Fruit fly (Drosophila melanogaster) whole organism, embryonic: Measurements from ENCODE around the gene CG14740.

Source experiments
- ATbp ChIP-seq: fragments of 200-800 bp; sonication (Bioruptor generic); optimal IDR thresholded peaks from 2 replicates; lab custom pipeline; 2017; ENCODE audit warnings: missing biosample characterization, mild to moderate bottlenecking, missing genetic modification characterization, missing genetic modification reagents
- Abd-B ChIP-seq: fragments of 200-800 bp; sonication (Bioruptor generic); optimal IDR thresholded peaks from 2 replicates; lab custom pipeline; 2018; ENCODE audit warnings: missing biosample characterization, mild to moderate bottlenecking, missing genetic modification characterization, moderate library complexity
- Aef1 ChIP-seq: fragments of 200-800 bp; sonication (Bioruptor generic); IDR thresholded peaks from 3 replicates; pipeline ENCODE4 v1.3.6; 2022; ENCODE audit warnings: missing biosample characterization, missing genetic modification characterization
- Atf6 ChIP-seq: fragments of 200-800 bp; sonication (Bioruptor generic); IDR thresholded peaks from 2 replicates; pipeline ENCODE4 v1.3.6; 2022; ENCODE audit warnings: missing biosample characterization, missing genetic modification characterization
- BEAF-32 ChIP-seq: fragments of 200-800 bp; sonication (Bioruptor generic); optimal IDR thresholded peaks from 3 replicates; lab custom pipeline; 2017; ENCODE audit warnings: missing biosample characterization, missing genetic modification characterization, mild to moderate bottlenecking, moderate library complexity, missing genetic modification reagents
- Blimp-1 ChIP-seq: fragments of 200-800 bp; sonication (Bioruptor generic); optimal IDR thresholded peaks from 3 replicates; lab custom pipeline; 2018; ENCODE audit warnings: missing biosample characterization, missing genetic modification characterization, mild to moderate bottlenecking, moderate library complexity, missing genetic modification reagents
- Bteb2 ChIP-seq: fragments of 200-800 bp; sonication (Bioruptor generic); optimal IDR thresholded peaks from 2 replicates; lab custom pipeline; 2016; ENCODE audit warnings: missing biosample characterization, missing genetic modification characterization
- CG10565 ChIP-seq: fragments of 200-800 bp; sonication (Bioruptor generic); optimal IDR thresholded peaks from 3 replicates; lab custom pipeline; 2016; ENCODE audit warnings: missing biosample characterization, mild to moderate bottlenecking, missing genetic modification characterization
- CG12769 ChIP-seq: fragments of 200-800 bp; sonication (Bioruptor generic); optimal IDR thresholded peaks from 2 replicates; lab custom pipeline; 2019; ENCODE audit warnings: missing biosample characterization, mild to moderate bottlenecking, missing genetic modification characterization, moderate library complexity
- CG1529 ChIP-seq: fragments of 200-800 bp; sonication (Bioruptor generic); optimal IDR thresholded peaks from 3 replicates; lab custom pipeline; 2018; ENCODE audit warnings: missing biosample characterization, missing genetic modification characterization
- CG1603 ChIP-seq: fragments of 200-800 bp; sonication (Bioruptor generic); optimal IDR thresholded peaks from 2 replicates; lab custom pipeline; 2019; ENCODE audit warnings: missing biosample characterization, mild to moderate bottlenecking, missing genetic modification characterization, moderate library complexity
- CG18011 ChIP-seq: fragments of 200-800 bp; sonication (Bioruptor generic); optimal IDR thresholded peaks from 2 replicates; lab custom pipeline; 2017; ENCODE audit warnings: missing biosample characterization, missing genetic modification characterization, mild to moderate bottlenecking, moderate library complexity, missing genotype
- CG30403 ChIP-seq: fragments of 200-800 bp; sonication (Bioruptor generic); optimal IDR thresholded peaks from 3 replicates; lab custom pipeline; 2016; ENCODE audit warnings: missing biosample characterization, missing genetic modification characterization
- CG30431 ChIP-seq: fragments of 200-800 bp; sonication (Bioruptor generic); optimal IDR thresholded peaks from 2 replicates; lab custom pipeline; 2017; ENCODE audit warnings: missing biosample characterization, missing genetic modification characterization
- CG31388 ChIP-seq: fragments of 200-800 bp; sonication (Bioruptor generic); optimal IDR thresholded peaks from 2 replicates; lab custom pipeline; 2016; ENCODE audit warnings: missing biosample characterization, missing genetic modification characterization
- CG5180 ChIP-seq: fragments of 200-800 bp; sonication (Bioruptor generic); optimal IDR thresholded peaks from 3 replicates; lab custom pipeline; 2017; ENCODE audit warnings: missing biosample characterization, missing genetic modification characterization, mild to moderate bottlenecking, moderate library complexity, missing genetic modification reagents
- CG6175 ChIP-seq: fragments of 200-800 bp; sonication (Bioruptor generic); IDR thresholded peaks from 3 replicates; pipeline ENCODE4 v1.3.6; 2022; ENCODE audit warnings: missing biosample characterization, missing genetic modification characterization
- CG6689 ChIP-seq: fragments of 200-800 bp; sonication (Bioruptor generic); IDR thresholded peaks from 2 replicates; pipeline ENCODE4 v1.3.6; 2022; ENCODE audit warnings: missing biosample characterization, missing genetic modification characterization
- CG8944 ChIP-seq: fragments of 200-800 bp; sonication (Bioruptor generic); optimal IDR thresholded peaks from 3 replicates; lab custom pipeline; 2016; ENCODE audit warnings: missing biosample characterization, missing genetic modification characterization
- CG9437 ChIP-seq: fragments of 200-800 bp; sonication (Bioruptor generic); optimal IDR thresholded peaks from 2 replicates; lab custom pipeline; 2018; ENCODE audit warnings: missing biosample characterization, mild to moderate bottlenecking, missing genetic modification characterization
- Dip3 ChIP-seq: fragments of 200-800 bp; sonication (Bioruptor generic); optimal IDR thresholded peaks from 3 replicates; lab custom pipeline; 2016; ENCODE audit warnings: missing biosample characterization, missing genetic modification characterization
- ERR ChIP-seq: fragments of 200-800 bp; sonication (Bioruptor generic); optimal IDR thresholded peaks from 2 replicates; lab custom pipeline; 2016; ENCODE audit warnings: missing biosample characterization, missing genetic modification characterization
- Gsc ChIP-seq: fragments of 200-800 bp; sonication (Bioruptor generic); IDR thresholded peaks from 2 replicates; pipeline ENCODE4 v1.3.6; 2022; ENCODE audit warnings: missing biosample characterization, missing genetic modification characterization
- HLHmδ ChIP-seq: fragments of 200-800 bp; sonication (Bioruptor generic); optimal IDR thresholded peaks from 2 replicates; lab custom pipeline; 2018; ENCODE audit warnings: missing biosample characterization, mild to moderate bottlenecking, missing genetic modification characterization, moderate library complexity
- Mrtf ChIP-seq: fragments of 200-800 bp; sonication (Bioruptor generic); IDR thresholded peaks from 3 replicates; pipeline ENCODE4 v1.3.6; 2022; ENCODE audit warnings: missing biosample characterization, missing genetic modification characterization
- Myb ChIP-seq: fragments of 200-800 bp; sonication (Bioruptor generic); optimal IDR thresholded peaks from 2 replicates; lab custom pipeline; 2016; ENCODE audit warnings: missing biosample characterization, missing genetic modification characterization
- NC2α ChIP-seq: fragments of 200-800 bp; sonication (Bioruptor generic); optimal IDR thresholded peaks from 2 replicates; lab custom pipeline; 2016; ENCODE audit warnings: missing biosample characterization, missing genetic modification characterization
- NK7.1 ChIP-seq: fragments of 200-800 bp; sonication (Bioruptor generic); optimal IDR thresholded peaks from 3 replicates; lab custom pipeline; 2016; ENCODE audit warnings: missing biosample characterization, missing genetic modification characterization
- bab2 ChIP-seq: fragments of 200-800 bp; sonication (Bioruptor generic); optimal IDR thresholded peaks from 2 replicates; lab custom pipeline; 2016; ENCODE audit warnings: missing biosample characterization, missing genetic modification characterization
- chm ChIP-seq: fragments of 200-800 bp; sonication (Bioruptor generic); IDR thresholded peaks from 2 replicates; pipeline ENCODE4 v1.3.6; 2022; ENCODE audit warnings: missing biosample characterization, missing genetic modification characterization
- da ChIP-seq: fragments of 200-800 bp; sonication (Bioruptor generic); optimal IDR thresholded peaks from 2 replicates; lab custom pipeline; 2016; ENCODE audit warnings: missing biosample characterization, missing genetic modification characterization
- dan ChIP-seq: fragments of 200-800 bp; sonication (Bioruptor generic); IDR thresholded peaks from 2 replicates; pipeline ENCODE4 v1.3.6; 2022; ENCODE audit warnings: missing biosample characterization, missing genetic modification characterization
- dysf ChIP-seq: fragments of 200-800 bp; sonication (Bioruptor generic); IDR thresholded peaks from 3 replicates; pipeline ENCODE4 v1.3.6; 2022; ENCODE audit warnings: missing biosample characterization, missing genetic modification characterization
- eve ChIP-seq, 2 experiments: fragments of >200 bp; optimal IDR thresholded peaks; 2 replicates each; lab custom pipeline; 2017; ENCODE audit warnings: missing biosample characterization in 2 of 2, missing genetic modification characterization in 2 of 2
- fd3F ChIP-seq: fragments of 200-800 bp; sonication (Bioruptor generic); optimal IDR thresholded peaks from 2 replicates; lab custom pipeline; 2018; ENCODE audit warnings: missing biosample characterization, mild to moderate bottlenecking, missing genetic modification characterization, moderate library complexity
- gcm2 ChIP-seq: fragments of 200-800 bp; sonication (Bioruptor generic); optimal IDR thresholded peaks from 2 replicates; lab custom pipeline; 2016; ENCODE audit warnings: missing biosample characterization, missing genetic modification characterization
- kah ChIP-seq: fragments of 200-800 bp; sonication (Bioruptor generic); optimal IDR thresholded peaks from 2 replicates; lab custom pipeline; 2018; ENCODE audit warnings: missing biosample characterization, mild to moderate bottlenecking, missing genetic modification characterization
- kni ChIP-seq: fragments of 200-800 bp; sonication (Bioruptor generic); optimal IDR thresholded peaks from 3 replicates; lab custom pipeline; 2017; ENCODE audit warnings: mild to moderate bottlenecking, missing biosample characterization, missing genetic modification reagents, missing genetic modification characterization
- lmd ChIP-seq: fragments of 200-800 bp; sonication (Bioruptor generic); IDR thresholded peaks from 2 replicates; pipeline ENCODE4 v1.3.6; 2022; ENCODE audit warnings: missing biosample characterization, missing genetic modification characterization
- nom ChIP-seq: fragments of 200-800 bp; sonication (Bioruptor generic); optimal IDR thresholded peaks from 2 replicates; lab custom pipeline; 2017; ENCODE audit warnings: missing biosample characterization, missing genetic modification characterization, mild to moderate bottlenecking, moderate library complexity, missing genetic modification reagents
- oc ChIP-seq: fragments of 200-800 bp; sonication (Bioruptor generic); optimal IDR thresholded peaks from 2 replicates; lab custom pipeline; 2018; ENCODE audit warnings: missing biosample characterization, mild to moderate bottlenecking, missing genetic modification characterization, moderate library complexity
- odd ChIP-seq: fragments of 200-800 bp; sonication (Bioruptor generic); optimal IDR thresholded peaks from 2 replicates; lab custom pipeline; 2017; ENCODE audit warnings: missing biosample characterization, mild to moderate bottlenecking, missing genetic modification characterization
- onecut ChIP-seq: fragments of 200-800 bp; sonication (Bioruptor generic); IDR thresholded peaks from 2 replicates; pipeline ENCODE4 v1.3.6; 2022; ENCODE audit warnings: missing biosample characterization, missing genetic modification characterization
- otp ChIP-seq: fragments of 200-800 bp; sonication (Bioruptor generic); IDR thresholded peaks from 3 replicates; pipeline ENCODE4, ENCODE4 v1.3.6; 2022; ENCODE audit warnings: missing biosample characterization, missing genetic modification characterization
- pho ChIP-seq: fragments of 200-800 bp; sonication (Bioruptor generic); optimal IDR thresholded peaks from 2 replicates; lab custom pipeline; 2016; ENCODE audit warnings: missing biosample characterization, missing genetic modification characterization
- pros ChIP-seq: fragments of 200-800 bp; sonication (Bioruptor generic); optimal IDR thresholded peaks from 3 replicates; lab custom pipeline; 2019; ENCODE audit warnings: missing biosample characterization, mild to moderate bottlenecking, missing genetic modification characterization, moderate library complexity
- ssp ChIP-seq: fragments of 200-800 bp; sonication (Bioruptor generic); IDR thresholded peaks from 2 replicates; pipeline ENCODE4 v1.3.6; 2022; ENCODE audit warnings: missing biosample characterization, missing genetic modification characterization
- tin ChIP-seq: fragments of 200-800 bp; sonication (Bioruptor generic); optimal IDR thresholded peaks from 3 replicates; lab custom pipeline; 2016; ENCODE audit warnings: missing biosample characterization, missing genetic modification characterization
- unc-4 ChIP-seq: fragments of 200-800 bp; sonication (Bioruptor generic); IDR thresholded peaks from 2 replicates; pipeline ENCODE4 v1.3.6; 2022; ENCODE audit warnings: missing biosample characterization, missing genetic modification characterization; ENCODE audit not compliant: partially characterized antibody
- usp ChIP-seq: fragments of >200 bp; optimal IDR thresholded peaks from 2 replicates; lab custom pipeline; 2017; ENCODE audit warnings: missing biosample characterization, missing genetic modification characterization
- yki ChIP-seq: fragments of >200 bp; optimal IDR thresholded peaks from 3 replicates; lab custom pipeline; 2018
- zf30C ChIP-seq: fragments of 200-800 bp; sonication (Bioruptor generic); optimal IDR thresholded peaks from 3 replicates; lab custom pipeline; 2018; ENCODE audit warnings: missing biosample characterization, mild to moderate bottlenecking, missing genetic modification characterization

The CG14740 gene

dm6 chr3R:12016828-12017280 is 45.9 kb downstream of the CG14740 start, which contains the start of the genes DCAF12 and Spt3 (continued):
- TF ChIP-seq Aef1 (GFP tag; lab: Robert Waterston, UW) = peak; percentile 56
- peak; percentile 17 for TF ChIP-seq kah (GFP tag; lab: Kevin White, UChicago)
- TF ChIP-seq pho (GFP tag; lab: Kevin White, UChicago) = no peak
- TF ChIP-seq dysf = 0 out of 3 replicates have a peak, but pooled peaks have one; percentile 50
- peak; percentile 30 for TF ChIP-seq NK7.1 (GFP tag; lab: Kevin White, UChicago)
- TF ChIP-seq bab2 (GFP tag; lab: Kevin White, UChicago) = no peak
- TF ChIP-seq CG1603 (tag; lab: Kevin White, UChicago) = no peak
- no peak for TF ChIP-seq CG8944 (GFP tag; lab: Kevin White, UChicago)
- no peak for TF ChIP-seq dan (GFP tag; lab: Robert Waterston, UW)
- TF ChIP-seq CG9437 (GFP tag; lab: Kevin White, UChicago) = peak; percentile 74
- TF ChIP-seq oc (tag; lab: Kevin White, UChicago) = no peak
- peak; percentile 22 for TF ChIP-seq fd3F (GFP tag; lab: Kevin White, UChicago)
- no peak for TF ChIP-seq nom
- TF ChIP-seq HLHmδ = no peak
- peak; percentile 33 for TF ChIP-seq CG30403
- no peak for TF ChIP-seq NC2α (GFP tag; lab: Kevin White, UChicago)
- no peak for TF ChIP-seq gcm2
- TF ChIP-seq kni (GFP tag; lab: Kevin White, UChicago) = no peak
- peak; percentile 47 for TF ChIP-seq ssp (GFP tag; lab: Robert Waterston, UW)
- TF ChIP-seq Dip3 (GFP tag; lab: Kevin White, UChicago) = no peak
- TF ChIP-seq otp = no peak
- peak; percentile 49 for TF ChIP-seq lmd (GFP tag; lab: Robert Waterston, UW)
- no peak for TF ChIP-seq CG18011 (GFP tag; lab: Kevin White, UChicago)
- TF ChIP-seq CG6689 (GFP tag; lab: Robert Waterston, UW) = peak; percentile 42
- TF ChIP-seq CG6175 (GFP tag; lab: Robert Waterston, UW) = no peak
- no peak for TF ChIP-seq Atf6
- TF ChIP-seq zf30C (GFP tag; lab: Kevin White, UChicago) = no peak
- TF ChIP-seq CG30431 (GFP tag; lab: Kevin White, UChicago) = peak; percentile 40
- TF ChIP-seq eve (GFP tag; optimal IDR thresholded peaks at IDR 0.05; lab: Kevin White, UChicago) = no peak
- TF ChIP-seq CG10565 (GFP tag; lab: Kevin White, UChicago) = no peak
- 0 out of 3 replicates have a peak, but pooled peaks have one; percentile 26 for TF ChIP-seq Mrtf (GFP tag; lab: Robert Waterston, UW)
- no peak for TF ChIP-seq usp (GFP tag; lab: Kevin White, UChicago)
- TF ChIP-seq chm = no peak
- no peak for TF ChIP-seq CG31388 (GFP tag; lab: Kevin White, UChicago)
- no peak for TF ChIP-seq CG12769 (tag; lab: Kevin White, UChicago)
- TF ChIP-seq unc-4 = peak; percentile 87
- TF ChIP-seq odd (GFP tag; lab: Kevin White, UChicago) = no peak
- no peak for TF ChIP-seq pros
- no peak for TF ChIP-seq ATbp (GFP tag; lab: Kevin White, UChicago)
- TF ChIP-seq Abd-B (GFP tag; lab: Kevin White, UChicago) = peak; percentile 87
- no peak for TF ChIP-seq CG5180 (GFP tag; lab: Kevin White, UChicago)
- TF ChIP-seq CG1529 (GFP tag; lab: Kevin White, UChicago) = no peak
- no peak for TF ChIP-seq Myb
- no peak for TF ChIP-seq da
- no peak for TF ChIP-seq Gsc
- peak; percentile 80 for TF ChIP-seq BEAF-32 (GFP tag; lab: Kevin White, UChicago)
- TF ChIP-seq tin (GFP tag; lab: Kevin White, UChicago) = peak; percentile 12
- TF ChIP-seq yki (lab: Kevin White, UChicago) = no peak
- TF ChIP-seq onecut (GFP tag; lab: Robert Waterston, UW) = no peak
- TF ChIP-seq Bteb2 (GFP tag; lab: Kevin White, UChicago) = no peak
- peak; percentile 66 for TF ChIP-seq ERR (GFP tag; lab: Kevin White, UChicago)
- peak; percentile 48 for TF ChIP-seq Blimp-1 (GFP tag; lab: Kevin White, UChicago)
